Worm (Caenorhabditis elegans): ENCODE measurements around the gene unc-70.

- TF ChIP-seq ets-7 (tag; optimal IDR thresholded peaks at IDR 0.05) (no peak), ama-1 (optimal IDR thresholded peaks at IDR 0.05) (no peak), B0310.2 (tag; optimal IDR thresholded peaks at IDR 0.05) (no peak), flt-1 (GFP tag; IDR thresholded peaks at IDR 0.05) (no peak), F13C5.2 (tag; optimal IDR thresholded peaks at IDR 0.05) (no peak), hmg-4 (GFP tag; optimal IDR thresholded peaks at IDR 0.05) (no peak)
Measured at ce11 chrV:6928938-6929337, 47.8 kb downstream of the unc-70 start, which contains the start of gene unc-68.
